Worm (Caenorhabditis elegans) whole organism, L4 larva: ENCODE data around the gene C24G6.8.
A peak's percentile ranks its signal among the peaks of the same experiment; 100 is the strongest.

Experiments
- F44E2.7 ChIP-seq: fragments of 200-800 bp; sonication (Bioruptor generic); IDR thresholded peaks from 2 replicates; pipeline ENCODE4 v2.1.2; 2022; ENCODE audit warnings: missing genetic modification characterization, missing compliant biosample characterization
- R02D3.7 ChIP-seq: fragments of 150-350 bp; sonication (generic microtip); optimal IDR thresholded peaks from 3 replicates; lab custom pipeline; 2014; ENCODE audit warnings: missing biosample characterization, missing genetic modification characterization
- T20F7.1 ChIP-seq: fragments of 200-800 bp; sonication (Bioruptor generic); optimal IDR thresholded peaks from 2 replicates; lab custom pipeline; 2018; ENCODE audit warnings: mild to moderate bottlenecking, missing genetic modification characterization, missing compliant biosample characterization
- Y105C5A.15 ChIP-seq: fragments of 200-800 bp; sonication (Bioruptor generic); IDR thresholded peaks from 2 replicates; pipeline ENCODE4 v1.3.6; 2022; ENCODE audit warnings: missing genetic modification characterization, missing compliant biosample characterization
- Y48G9A.11 ChIP-seq: fragments of 200-800 bp; sonication (Bioruptor generic); IDR thresholded peaks from 2 replicates; pipeline ENCODE4 v1.3.6; 2022; ENCODE audit warnings: missing genetic modification reagents, missing genetic modification characterization, missing compliant biosample characterization
- ZK337.2 ChIP-seq: fragments of 200-800 bp; sonication (Bioruptor generic); IDR thresholded peaks from 2 replicates; pipeline ENCODE4 v1.3.6; 2022; ENCODE audit warnings: missing genetic modification reagents, missing genetic modification characterization, missing compliant biosample characterization
- aha-1 ChIP-seq: fragments of 150-350 bp; peaks from one replicate; lab custom pipeline; 2014; ENCODE audit warnings: missing biosample characterization, missing genetic modification characterization
- arid-1 ChIP-seq: fragments of 200-800 bp; sonication (Bioruptor generic); conservative IDR thresholded peaks from 2 replicates; pipeline ENCODE4 v1.3.6; 2022; ENCODE audit warnings: missing genetic modification reagents, missing genetic modification characterization, missing compliant biosample characterization
- ceh-28 ChIP-seq: fragments of 150-350 bp; optimal IDR thresholded peaks from 2 replicates; lab custom pipeline; 2014; ENCODE audit warnings: missing biosample characterization, missing genetic modification reagents, missing genetic modification characterization
- ceh-32 ChIP-seq: sonication (generic microtip); optimal IDR thresholded peaks from 2 replicates; lab custom pipeline; 2016; ENCODE audit warnings: mild to moderate bottlenecking, missing genetic modification characterization, missing compliant biosample characterization; ENCODE audit not compliant: poor library complexity
- ceh-44 ChIP-seq: fragments of 200-800 bp; sonication (Bioruptor generic); IDR thresholded peaks from 2 replicates; pipeline ENCODE4 v1.3.6; 2022; ENCODE audit warnings: missing genetic modification reagents, missing genetic modification characterization, missing compliant biosample characterization
- ces-1 ChIP-seq: fragments of 150-350 bp; sonication (generic microtip); optimal IDR thresholded peaks from 4 replicates; lab custom pipeline; 2014; ENCODE audit warnings: missing biosample characterization, missing genetic modification reagents, missing genetic modification characterization
- cey-2 ChIP-seq: sonication (generic microtip); optimal IDR thresholded peaks from 3 replicates; lab custom pipeline; 2017; ENCODE audit warnings: missing genetic modification characterization, mild to moderate bottlenecking, missing compliant biosample characterization, antibody characterized with exemption, borderline replicate concordance; ENCODE audit not compliant: insufficient read depth
- daf-16 ChIP-seq, 3 experiments: sonication (generic microtip); optimal IDR thresholded peaks; 2 replicates each; lab custom pipeline; 2016 to 2017; ENCODE audit warnings: missing genetic modification characterization in 3 of 3, missing genetic modification reagents in 3 of 3, mild to moderate bottlenecking in 2 of 3, missing compliant biosample characterization in 2 of 3, missing biosample characterization in 1 of 3, moderate library complexity in 1 of 3
- daf-19 ChIP-seq: fragments of 200-800 bp; sonication (Bioruptor generic); conservative IDR thresholded peaks from 2 replicates; pipeline ENCODE4 v1.3.6; 2022; ENCODE audit warnings: missing genetic modification characterization, missing compliant biosample characterization
- dpl-1 ChIP-seq: fragments of 150-350 bp; optimal IDR thresholded peaks from 2 replicates; lab custom pipeline; 2014; ENCODE audit warnings: missing biosample characterization, missing genetic modification reagents, missing genetic modification characterization
- egl-27 ChIP-seq: sonication (generic microtip); optimal IDR thresholded peaks from 3 replicates; lab custom pipeline; 2017; ENCODE audit warnings: missing biosample characterization, missing genetic modification reagents, missing genetic modification characterization
- egl-43 ChIP-seq: fragments of 200-800 bp; sonication (Bioruptor generic); IDR thresholded peaks from 2 replicates; pipeline ENCODE4 v1.3.6; 2022; ENCODE audit warnings: missing genetic modification reagents, missing genetic modification characterization, missing compliant biosample characterization
- hif-1 ChIP-seq, 2 experiments: sonication (generic microtip); optimal IDR thresholded peaks; 2 replicates each; lab custom pipeline; 2016 to 2017; ENCODE audit warnings: missing compliant biosample characterization in 2 of 2, missing genetic modification characterization in 2 of 2, missing genetic modification reagents in 2 of 2, missing genotype in 2 of 2, mild to moderate bottlenecking in 1 of 2
- lin-13 ChIP-seq: fragments of 150-350 bp; optimal IDR thresholded peaks from 2 replicates; lab custom pipeline; 2014; ENCODE audit warnings: missing biosample characterization, missing genetic modification reagents, missing genetic modification characterization
- lin-15B ChIP-seq: fragments of 150-350 bp; sonication (generic microtip); optimal IDR thresholded peaks from 3 replicates; lab custom pipeline; 2014; ENCODE audit warnings: missing biosample characterization, missing genetic modification characterization
- lin-38 ChIP-seq: fragments of 200-800 bp; sonication (Bioruptor generic); IDR thresholded peaks from 2 replicates; pipeline ENCODE4 v1.3.6; 2022; ENCODE audit warnings: missing genetic modification reagents, missing genetic modification characterization, missing compliant biosample characterization
- lin-39 ChIP-seq: fragments of 150-350 bp; optimal IDR thresholded peaks from 2 replicates; lab custom pipeline; 2014; ENCODE audit warnings: missing biosample characterization, missing genetic modification reagents, missing genetic modification characterization
- lir-3 ChIP-seq: sonication (generic microtip); optimal IDR thresholded peaks from 2 replicates; lab custom pipeline; 2016; ENCODE audit warnings: mild to moderate bottlenecking, missing genetic modification characterization, missing compliant biosample characterization
- madf-5 ChIP-seq, 2 experiments: fragments of 200-800 bp; sonication (Bioruptor generic); IDR thresholded peaks; 2 replicates each; pipeline ENCODE4 v1.3.6; 2022; ENCODE audit warnings: missing compliant biosample characterization in 2 of 2, missing genetic modification characterization in 2 of 2
- madf-9 ChIP-seq: fragments of 200-800 bp; sonication (Bioruptor generic); conservative IDR thresholded peaks from 2 replicates; pipeline ENCODE4 v1.3.6; 2022; ENCODE audit warnings: missing genetic modification reagents, missing genetic modification characterization, missing compliant biosample characterization
- mdt-29 ChIP-seq: fragments of 200-800 bp; sonication (Bioruptor generic); IDR thresholded peaks from 2 replicates; pipeline ENCODE4 v1.3.6; 2022; ENCODE audit warnings: missing genetic modification reagents, missing genetic modification characterization, missing compliant biosample characterization
- nhr-25 ChIP-seq: sonication (generic microtip); optimal IDR thresholded peaks from 2 replicates; lab custom pipeline; 2017; ENCODE audit warnings: missing genetic modification characterization, mild to moderate bottlenecking, missing compliant biosample characterization, antibody characterized with exemption, moderate library complexity, borderline replicate concordance; ENCODE audit not compliant: insufficient read depth
- nhr-48 ChIP-seq: sonication (generic microtip); optimal IDR thresholded peaks from 2 replicates; lab custom pipeline; 2016; ENCODE audit warnings: mild to moderate bottlenecking, missing genetic modification characterization, missing compliant biosample characterization
- rbr-2 ChIP-seq: sonication (generic microtip); optimal IDR thresholded peaks from 2 replicates; lab custom pipeline; 2016; ENCODE audit warnings: missing genotype, missing genetic modification characterization, missing compliant biosample characterization
- saeg-2 ChIP-seq: fragments of 200-800 bp; sonication (Bioruptor generic); IDR thresholded peaks from 2 replicates; pipeline ENCODE4 v1.3.6; 2022; ENCODE audit warnings: missing genetic modification reagents, missing genetic modification characterization, missing compliant biosample characterization
- set-16 ChIP-seq: fragments of 200-800 bp; sonication (Bioruptor generic); IDR thresholded peaks from 2 replicates; pipeline ENCODE4 v1.3.6; 2022; ENCODE audit warnings: missing genetic modification reagents, missing genetic modification characterization, missing compliant biosample characterization
- unc-130 ChIP-seq: sonication (generic microtip); optimal IDR thresholded peaks from 2 replicates; lab custom pipeline; 2016; ENCODE audit warnings: missing genetic modification reagents, missing genetic modification characterization, missing compliant biosample characterization
- unc-39 ChIP-seq: sonication (generic microtip); optimal IDR thresholded peaks from 2 replicates; lab custom pipeline; 2017; ENCODE audit warnings: missing biosample characterization, missing genetic modification characterization
- vab-7 ChIP-seq: fragments of 200-800 bp; sonication (Bioruptor generic); IDR thresholded peaks from 2 replicates; pipeline ENCODE4 v1.3.6; 2022; ENCODE audit warnings: missing genetic modification reagents, missing genetic modification characterization, missing compliant biosample characterization
- zag-1 ChIP-seq: fragments of 150-350 bp; optimal IDR thresholded peaks from 2 replicates; lab custom pipeline; 2014; ENCODE audit warnings: missing biosample characterization, missing genetic modification characterization
- zfp-2 ChIP-seq: sonication (generic microtip); optimal IDR thresholded peaks from 2 replicates; lab custom pipeline; 2016; ENCODE audit warnings: mild to moderate bottlenecking, missing genetic modification characterization, missing compliant biosample characterization
- ztf-7 ChIP-seq: fragments of 150-350 bp; optimal IDR thresholded peaks from 2 replicates; lab custom pipeline; 2014; ENCODE audit warnings: missing biosample characterization, missing genetic modification characterization

Gene C24G6.8

ce11 chrV:5504807-5505442 lies 30.7 kb downstream of the C24G6.8 start, which contains the start of the genes dnj-19 and nhr-47 (continued):
- TF ChIP-seq ZK337.2 (GFP tag; lab: Robert Waterston, UW) (no peak), T20F7.1 (GFP tag; lab: Kevin White, UChicago) (peak; percentile 88), F44E2.7 (GFP tag; lab: Robert Waterston, UW) (no peak), ceh-44 (GFP tag; lab: Robert Waterston, UW) (no peak), lin-15B (tag; lab: Kevin White, UChicago) (no peak), ztf-7 (tag; lab: Kevin White, UChicago) (peak; percentile 81), egl-27 (tag; lab: Kevin White, UChicago) (no peak), arid-1 (GFP tag; lab: Robert Waterston, UW) (peak; percentile 81), egl-43 (peak; percentile 91), daf-19 (GFP tag; lab: Robert Waterston, UW) (no peak), rbr-2 (tag; lab: Kevin White, UChicago) (peak; percentile 96), madf-5 (GFP tag; IDR thresholded peaks at IDR 0.05; lab: Robert Waterston, UW) (no peak), lir-3 (tag; lab: Kevin White, UChicago) (peak; percentile 3), nhr-25 (tag; lab: Kevin White, UChicago) (peak; percentile 76), zag-1 (tag; lab: Kevin White, UChicago) (no peak), nhr-48 (tag; lab: Kevin White, UChicago) (peak; percentile 77), dpl-1 (GFP tag; lab: Kevin White, UChicago) (peak; percentile 87), ces-1 (GFP tag; lab: Kevin White, UChicago) (no peak), saeg-2 (GFP tag; lab: Robert Waterston, UW) (peak; percentile 83)
- TF ChIP-seq, all 104 proteins: peak for 61

ce11 chrV:5504295-5504694 lies 31.4 kb downstream of the C24G6.8 start:
- TF ChIP-seq aha-1 (peak; percentile 16), madf-9 (GFP tag; lab: Robert Waterston, UW) (no peak), F44E2.7 (GFP tag; lab: Robert Waterston, UW) (0 out of 2 replicates have a peak, but pooled peaks have one; percentile 9), set-16 (GFP tag; lab: Robert Waterston, UW) (peak; percentile 58), R02D3.7 (tag; lab: Kevin White, UChicago) (no peak), Y105C5A.15 (GFP tag; lab: Robert Waterston, UW) (no peak), lin-13 (GFP tag; lab: Kevin White, UChicago) (no peak)
- TF ChIP-seq, all 104 proteins: peak for 3

ce11 chrV:5502701-5503100 lies 33.0 kb downstream of the C24G6.8 start:
- TF ChIP-seq unc-130 (GFP tag; lab: Kevin White, UChicago), result no peak
- peak; percentile 52; the same call in 1 of the 2 replicates for TF ChIP-seq Y48G9A.11 (GFP tag; lab: Robert Waterston, UW)
- TF ChIP-seq daf-16 (GFP tag; optimal IDR thresholded peaks at IDR 0.05; lab: Kevin White, UChicago), result peak in 1 of 2 experiments; percentile 46
- no peak for TF ChIP-seq daf-16 (tag; optimal IDR thresholded peaks at IDR 0.05; lab: Kevin White, UChicago)
- TF ChIP-seq mdt-29 (GFP tag; lab: Robert Waterston, UW), result 0 out of 2 replicates have a peak, but pooled peaks have one; percentile 46
- TF ChIP-seq, all 104 proteins: peak for 3

ce11 chrV:5499475-5499874 lies 36.2 kb downstream of the C24G6.8 start:
- no peak for TF ChIP-seq hif-1 (tag; optimal IDR thresholded peaks at IDR 0.05; lab: Kevin White, UChicago)
- no peak for TF ChIP-seq nhr-48 (tag; lab: Kevin White, UChicago)
- no peak for TF ChIP-seq mdt-29 (GFP tag; lab: Robert Waterston, UW)

ce11 chrV:5493447-5493846 lies 42.2 kb downstream of the C24G6.8 start, which contains the start of gene T05C3.2:
TSS of gene T05C3.2 (plus strand) at chrV:5493747.
- no peak for TF ChIP-seq ceh-28
- TF ChIP-seq vab-7 (GFP tag; lab: Robert Waterston, UW), result no peak
- TF ChIP-seq zfp-2 (tag; lab: Kevin White, UChicago), result no peak
- no peak for TF ChIP-seq lin-15B (tag; lab: Kevin White, UChicago)
- no peak for TF ChIP-seq cey-2 (tag; lab: Kevin White, UChicago)
- no peak for TF ChIP-seq ceh-32 (tag; lab: Kevin White, UChicago)
- TF ChIP-seq unc-39 (tag; lab: Kevin White, UChicago), result no peak
- TF ChIP-seq lin-39, result no peak
- no peak for TF ChIP-seq arid-1 (GFP tag; lab: Robert Waterston, UW)
- TF ChIP-seq lin-38, result no peak
